Worm (Caenorhabditis elegans) whole organism, L1 larva: Measurements from ENCODE around the gene Y41E3.19.
A peak's percentile ranks its signal among the peaks of the same experiment; 100 is the strongest.

ENCODE experiments used
- C16A3.4 ChIP-seq: fragments of 150-350 bp; optimal IDR thresholded peaks from 2 replicates; lab custom pipeline; 2014; ENCODE audit warnings: missing biosample characterization, missing genetic modification characterization
- C34B4.2 ChIP-seq: sonication (generic microtip); optimal IDR thresholded peaks from 2 replicates; lab custom pipeline; 2017; ENCODE audit warnings: mild to moderate bottlenecking, missing genetic modification characterization, missing compliant biosample characterization
- F16B12.6 ChIP-seq: fragments of 150-350 bp; optimal IDR thresholded peaks from 2 replicates; lab custom pipeline; 2014; ENCODE audit warnings: missing biosample characterization, missing genetic modification characterization
- aha-1 ChIP-seq: fragments of 150-350 bp; optimal IDR thresholded peaks from 2 replicates; lab custom pipeline; 2014; ENCODE audit warnings: missing biosample characterization, missing genetic modification characterization
- alr-1 ChIP-seq: fragments of 200-800 bp; sonication (Bioruptor generic); optimal IDR thresholded peaks from 2 replicates; lab custom pipeline; 2018; ENCODE audit warnings: borderline replicate concordance, mild to moderate bottlenecking, missing genetic modification characterization, missing compliant biosample characterization
- blmp-1 ChIP-seq: fragments of 150-350 bp; optimal IDR thresholded peaks from 2 replicates; lab custom pipeline; 2014; ENCODE audit warnings: missing biosample characterization, missing genetic modification characterization
- ceh-63 ChIP-seq: fragments of 200-800 bp; sonication (Bioruptor generic); optimal IDR thresholded peaks from 2 replicates; lab custom pipeline; 2018; ENCODE audit warnings: mild to moderate bottlenecking, missing genetic modification characterization, missing compliant biosample characterization
- ceh-8 ChIP-seq: fragments of 200-800 bp; sonication (Bioruptor generic); optimal IDR thresholded peaks from 2 replicates; lab custom pipeline; 2018; ENCODE audit warnings: mild to moderate bottlenecking, missing genetic modification characterization, moderate library complexity, missing compliant biosample characterization
- ceh-82 ChIP-seq, 3 experiments: fragments of 150-350 bp in 1 of 3; sonication (generic microtip) in 2 of 3; optimal IDR thresholded peaks; 2 replicates each; lab custom pipeline; 2014 to 2017; ENCODE audit warnings: missing biosample characterization in 3 of 3, missing genetic modification characterization in 3 of 3
- ceh-88 ChIP-seq: fragments of 200-800 bp; sonication (Bioruptor generic); IDR thresholded peaks from 2 replicates; pipeline ENCODE4 v1.3.6; 2022; ENCODE audit warnings: missing genetic modification characterization, missing compliant biosample characterization
- ceh-90 ChIP-seq: sonication (generic microtip); optimal IDR thresholded peaks from 2 replicates; lab custom pipeline; 2016; ENCODE audit warnings: missing genetic modification characterization, missing compliant biosample characterization
- ces-1 ChIP-seq: fragments of 150-350 bp; optimal IDR thresholded peaks from 2 replicates; lab custom pipeline; 2014; ENCODE audit warnings: missing biosample characterization, missing genetic modification reagents, missing genetic modification characterization
- dpl-1 ChIP-seq, 3 experiments: fragments of 150-350 bp in 2 of 3; sonication (generic microtip) in 1 of 3; optimal IDR thresholded peaks; 2 replicates each; lab custom pipeline; 2014 to 2017; ENCODE audit warnings: missing biosample characterization in 3 of 3, missing genetic modification characterization in 3 of 3, missing genetic modification reagents in 3 of 3
- dsc-1 ChIP-seq: sonication (generic microtip); optimal IDR thresholded peaks from 2 replicates; lab custom pipeline; 2016; ENCODE audit warnings: mild to moderate bottlenecking, missing genetic modification characterization, missing compliant biosample characterization
- efl-1 ChIP-seq, 4 experiments: fragments of 150-350 bp; optimal IDR thresholded peaks in 3 of 4; peaks in 1 of 4; 1 replicate in 1 of 4; 2 replicates in 3 of 4; lab custom pipeline; 2014; ENCODE audit warnings: missing biosample characterization in 2 of 4, missing genetic modification characterization in 2 of 4, missing genetic modification reagents in 2 of 4
- egl-13 ChIP-seq: sonication (generic microtip); optimal IDR thresholded peaks from 2 replicates; lab custom pipeline; 2016; ENCODE audit warnings: missing genotype, missing genetic modification reagents, missing genetic modification characterization, missing compliant biosample characterization
- elt-2 ChIP-seq: sonication (generic microtip); optimal IDR thresholded peaks from 2 replicates; lab custom pipeline; 2016; ENCODE audit warnings: missing genetic modification characterization, mild to moderate bottlenecking, inconsistent platforms, missing compliant biosample characterization, missing genetic modification reagents
- fkh-4 ChIP-seq: sonication (generic microtip); optimal IDR thresholded peaks from 2 replicates; lab custom pipeline; 2016; ENCODE audit warnings: missing compliant biosample characterization, missing genetic modification characterization, borderline replicate concordance
- fos-1 ChIP-seq: fragments of 150-350 bp; optimal IDR thresholded peaks from 2 replicates; lab custom pipeline; 2014; ENCODE audit warnings: missing biosample characterization, missing genetic modification characterization
- grh-1 ChIP-seq: fragments of 200-800 bp; sonication (Bioruptor generic); IDR thresholded peaks from 2 replicates; pipeline ENCODE4 v1.3.6; 2022; ENCODE audit warnings: missing genetic modification reagents, missing genetic modification characterization, missing compliant biosample characterization
- hlh-17 ChIP-seq: fragments of 200-800 bp; sonication (Bioruptor generic); optimal IDR thresholded peaks from 2 replicates; lab custom pipeline; 2018; ENCODE audit warnings: missing genetic modification characterization, mild to moderate bottlenecking, missing compliant biosample characterization, moderate library complexity, borderline replicate concordance
- hlh-4 ChIP-seq: sonication (generic microtip); optimal IDR thresholded peaks from 2 replicates; lab custom pipeline; 2016; ENCODE audit warnings: mild to moderate bottlenecking, missing genetic modification characterization, missing compliant biosample characterization
- lin-13 ChIP-seq: fragments of 150-350 bp; optimal IDR thresholded peaks from 2 replicates; lab custom pipeline; 2014; ENCODE audit warnings: missing biosample characterization, missing genetic modification reagents, missing genetic modification characterization
- lin-14 ChIP-seq: fragments of 200-800 bp; sonication (Bioruptor generic); optimal IDR thresholded peaks from 2 replicates; lab custom pipeline; 2018; ENCODE audit warnings: mild to moderate bottlenecking, missing genetic modification characterization, moderate library complexity, missing compliant biosample characterization
- lin-39 ChIP-seq: fragments of 150-350 bp; optimal IDR thresholded peaks from 2 replicates; lab custom pipeline; 2014; ENCODE audit warnings: missing biosample characterization, missing genetic modification reagents, missing genetic modification characterization
- mab-9 ChIP-seq: fragments of 200-800 bp; sonication (Bioruptor generic); IDR thresholded peaks from 2 replicates; pipeline ENCODE4 v1.3.6; 2022; ENCODE audit warnings: missing genetic modification reagents, missing genetic modification characterization, missing compliant biosample characterization
- mef-2 ChIP-seq: fragments of 150-350 bp; optimal IDR thresholded peaks from 2 replicates; lab custom pipeline; 2014; ENCODE audit warnings: missing biosample characterization, missing genetic modification characterization
- nhr-12 ChIP-seq: sonication (generic microtip); optimal IDR thresholded peaks from 2 replicates; lab custom pipeline; 2017; ENCODE audit warnings: missing biosample characterization, missing genetic modification characterization
- nhr-20 ChIP-seq: sonication (generic microtip); optimal IDR thresholded peaks from 2 replicates; lab custom pipeline; 2016; ENCODE audit warnings: mild to moderate bottlenecking, missing genetic modification characterization, missing compliant biosample characterization
- nhr-237 ChIP-seq: fragments of 150-350 bp; optimal IDR thresholded peaks from 2 replicates; lab custom pipeline; 2014; ENCODE audit warnings: missing biosample characterization, missing genetic modification characterization
- nhr-71 ChIP-seq: sonication (generic microtip); optimal IDR thresholded peaks from 2 replicates; lab custom pipeline; 2016; ENCODE audit warnings: mild to moderate bottlenecking, missing genetic modification characterization, moderate library complexity, missing compliant biosample characterization
- nhr-76 ChIP-seq: sonication (generic microtip); optimal IDR thresholded peaks from 2 replicates; lab custom pipeline; 2017; ENCODE audit warnings: missing biosample characterization, missing genetic modification characterization
- nhr-84 ChIP-seq: sonication (generic microtip); optimal IDR thresholded peaks from 2 replicates; lab custom pipeline; 2017; ENCODE audit warnings: missing biosample characterization, missing genetic modification characterization
- nhr-85 ChIP-seq: sonication (generic microtip); peaks from one replicate; lab custom pipeline; 2016; ENCODE audit warnings: missing genetic modification characterization, inconsistent platforms, missing compliant biosample characterization
- pag-3 ChIP-seq: sonication (generic microtip); optimal IDR thresholded peaks from 2 replicates; lab custom pipeline; 2017; ENCODE audit warnings: missing genetic modification characterization, mild to moderate bottlenecking, missing compliant biosample characterization, antibody characterized with exemption, borderline replicate concordance; ENCODE audit not compliant: insufficient read depth
- pax-3 ChIP-seq: fragments of 200-800 bp; sonication (Bioruptor generic); optimal IDR thresholded peaks from 2 replicates; lab custom pipeline; 2018; ENCODE audit warnings: mild to moderate bottlenecking, missing genetic modification characterization, moderate library complexity, missing compliant biosample characterization
- rnt-1 ChIP-seq: sonication (generic microtip); optimal IDR thresholded peaks from 2 replicates; lab custom pipeline; 2016; ENCODE audit warnings: mild to moderate bottlenecking, missing genetic modification characterization, moderate library complexity, missing compliant biosample characterization
- skn-1 ChIP-seq: fragments of 150-350 bp; optimal IDR thresholded peaks from 2 replicates; lab custom pipeline; 2014; ENCODE audit warnings: missing biosample characterization, missing genetic modification characterization
- snu-23 ChIP-seq: sonication (generic microtip); optimal IDR thresholded peaks from 2 replicates; lab custom pipeline; 2016; ENCODE audit warnings: missing genetic modification characterization, missing compliant biosample characterization
- sup-37 ChIP-seq: fragments of 200-800 bp; sonication (Bioruptor generic); optimal IDR thresholded peaks from 2 replicates; lab custom pipeline; 2018; ENCODE audit warnings: mild to moderate bottlenecking, missing genetic modification characterization, missing compliant biosample characterization
- swsn-7 ChIP-seq: sonication (generic microtip); optimal IDR thresholded peaks from 2 replicates; lab custom pipeline; 2016; ENCODE audit warnings: missing genetic modification characterization, missing compliant biosample characterization
- tbx-2 ChIP-seq: sonication (generic microtip); optimal IDR thresholded peaks from 2 replicates; lab custom pipeline; 2016; ENCODE audit warnings: missing genetic modification characterization, missing compliant biosample characterization
- zag-1 ChIP-seq: fragments of 150-350 bp; optimal IDR thresholded peaks from 2 replicates; lab custom pipeline; 2014; ENCODE audit warnings: missing biosample characterization, missing genetic modification characterization
- zip-4 ChIP-seq: fragments of 200-800 bp; sonication (Bioruptor generic); optimal IDR thresholded peaks from 2 replicates; lab custom pipeline; 2018; ENCODE audit warnings: mild to moderate bottlenecking, missing genetic modification characterization, moderate library complexity, missing compliant biosample characterization
- ztf-4 ChIP-seq: fragments of 150-350 bp; optimal IDR thresholded peaks from 2 replicates; lab custom pipeline; 2014; ENCODE audit warnings: missing biosample characterization, missing genetic modification characterization

The Y41E3.19 gene

ce11 chrIV:15074392-15074791 is 18.5 kb downstream of the Y41E3.19 start, which contains the start of gene srt-50:
Gene srt-50 (plus strand): TSS chrIV:15074692.
- TF ChIP-seq sup-37 (GFP tag; lab: Kevin White, UChicago), result no peak
- TF ChIP-seq nhr-237 (tag; lab: Kevin White, UChicago), result no peak
- no peak for TF ChIP-seq egl-13 (tag; lab: Kevin White, UChicago)
- no peak for TF ChIP-seq hlh-4 (tag; lab: Kevin White, UChicago)
- no peak for TF ChIP-seq grh-1 (GFP tag; lab: Robert Waterston, UW)
- TF ChIP-seq dpl-1 (GFP tag; optimal IDR thresholded peaks at IDR 0.05; lab: Kevin White, UChicago), result no peak
- TF ChIP-seq lin-39, result no peak
- no peak for TF ChIP-seq F16B12.6 (tag; lab: Kevin White, UChicago)
- TF ChIP-seq skn-1 (tag; lab: Kevin White, UChicago), result no peak
- TF ChIP-seq tbx-2 (tag; lab: Kevin White, UChicago), result no peak
- no peak for TF ChIP-seq zag-1 (tag; lab: Kevin White, UChicago)
- no peak for TF ChIP-seq ceh-82 (tag; optimal IDR thresholded peaks at IDR 0.05; lab: Kevin White, UChicago)
- TF ChIP-seq ces-1 (GFP tag; lab: Kevin White, UChicago), result no peak
- no peak for TF ChIP-seq aha-1 (tag; lab: Kevin White, UChicago)

ce11 chrIV:15098294-15098693 is 42.4 kb downstream of the Y41E3.19 start, which contains the start of gene srt-49:
Gene srt-49 (minus strand): TSS chrIV:15098394.
- no peak for TF ChIP-seq nhr-85
- TF ChIP-seq C16A3.4 (tag; lab: Kevin White, UChicago), result no peak
- TF ChIP-seq dpl-1 (GFP tag; optimal IDR thresholded peaks at IDR 0.05; lab: Kevin White, UChicago), result no peak
- no peak for TF ChIP-seq fos-1 (tag; lab: Kevin White, UChicago)
- TF ChIP-seq nhr-71, result no peak
- no peak for TF ChIP-seq lin-39
- TF ChIP-seq mab-9 (GFP tag; lab: Robert Waterston, UW), result no peak
- no peak for TF ChIP-seq lin-13 (GFP tag; lab: Kevin White, UChicago)
- no peak for TF ChIP-seq nhr-84 (tag; lab: Kevin White, UChicago)
- TF ChIP-seq ceh-8 (GFP tag; lab: Kevin White, UChicago), result no peak
- no peak for TF ChIP-seq ceh-90
- no peak for TF ChIP-seq fkh-4
- TF ChIP-seq ceh-63 (GFP tag; lab: Kevin White, UChicago), result no peak
- TF ChIP-seq pag-3 (tag; lab: Kevin White, UChicago), result no peak
- no peak for TF ChIP-seq nhr-76 (tag; lab: Kevin White, UChicago)
- no peak for TF ChIP-seq hlh-17 (GFP tag; lab: Kevin White, UChicago)
- no peak for TF ChIP-seq efl-1 (optimal IDR thresholded peaks at IDR 0.05; lab: Kevin White, UChicago)
- no peak for TF ChIP-seq efl-1 (GFP tag; optimal IDR thresholded peaks at IDR 0.05 in 1 of 2; lab: Kevin White, UChicago)
- no peak for TF ChIP-seq zip-4 (GFP tag; lab: Kevin White, UChicago)

ce11 chrIV:15103224-15103679 is 47.3 kb downstream of the Y41E3.19 start, which contains the start of gene srt-44:
Gene srt-44 (plus strand): TSS chrIV:15103629.
- TF ChIP-seq lin-13 (GFP tag; lab: Kevin White, UChicago) (no peak), snu-23 (GFP tag; lab: Kevin White, UChicago) (no peak), efl-1 (optimal IDR thresholded peaks at IDR 0.05; lab: Kevin White, UChicago) (no peak), efl-1 (GFP tag; optimal IDR thresholded peaks at IDR 0.05 in 1 of 2; lab: Kevin White, UChicago) (peak in 1 of 2 experiments; percentile 55)

- TF ChIP-seq pax-3 (tag; lab: Kevin White, UChicago) (no peak), tbx-2 (tag; lab: Kevin White, UChicago) (no peak), lin-13 (GFP tag; lab: Kevin White, UChicago) (peak; percentile 25), nhr-20 (tag; lab: Kevin White, UChicago) (peak; percentile 4), nhr-84 (tag; lab: Kevin White, UChicago) (no peak), dpl-1 (GFP tag; optimal IDR thresholded peaks at IDR 0.05; lab: Kevin White, UChicago) (no peak), alr-1 (tag; lab: Kevin White, UChicago) (no peak), swsn-7 (peak; percentile 14), ztf-4 (tag; lab: Kevin White, UChicago) (no peak), ceh-88 (GFP tag; lab: Robert Waterston, UW) (no peak), blmp-1 (tag; lab: Kevin White, UChicago) (peak; percentile 18), rnt-1 (tag; lab: Kevin White, UChicago) (no peak), elt-2 (tag; lab: Kevin White, UChicago) (no peak), mef-2 (tag; lab: Kevin White, UChicago) (no peak), C34B4.2 (tag; lab: Kevin White, UChicago) (no peak), lin-14 (GFP tag; lab: Kevin White, UChicago) (no peak), egl-13 (tag; lab: Kevin White, UChicago) (no peak), nhr-12 (no peak), dsc-1 (tag; lab: Kevin White, UChicago) (no peak), nhr-71 (no peak)
Measured at ce11 chrIV:15107218-15107617, 51.3 kb downstream of the Y41E3.19 start.
